Fruit fly (Drosophila melanogaster): ENCODE results near the gene CG12984.
A peak's percentile ranks its signal among the peaks of the same experiment; 100 is the strongest.

The CG12984 gene

DNA sequence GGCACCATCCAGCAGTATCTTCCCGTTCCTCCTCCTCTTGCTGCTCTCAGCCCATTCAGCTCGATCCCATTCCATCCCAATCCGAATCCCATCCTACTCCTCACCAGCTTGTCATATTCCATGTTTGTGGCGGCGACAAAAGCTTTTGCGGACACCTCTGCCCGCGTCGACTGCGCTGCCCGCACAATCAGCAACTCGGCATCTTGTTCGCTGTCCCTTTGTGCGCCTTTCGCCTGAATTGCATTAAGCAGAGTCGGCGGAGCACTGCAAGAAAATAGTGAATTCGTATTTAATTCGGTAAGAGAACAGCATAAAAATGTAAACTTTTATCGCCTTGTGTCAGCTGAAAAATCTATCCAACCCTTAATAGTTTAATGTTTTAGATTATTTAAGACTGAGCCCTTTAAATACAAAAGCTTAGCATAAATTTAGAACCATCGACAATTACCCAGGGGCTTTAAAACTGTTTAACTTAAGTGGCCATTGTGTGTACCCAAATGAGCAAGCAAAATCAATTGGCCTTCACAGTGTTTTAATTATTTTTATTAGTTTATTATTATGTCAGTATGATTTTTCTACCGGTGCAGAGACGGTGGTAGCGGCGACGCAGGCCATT, 40.8 kb upstream of the CG12984 start (continued):
- TF ChIP-seq vvl (GFP tag; IDR thresholded peaks at IDR 0.05): peak; percentile 13; the same call in 1 of the 2 replicates
- no peak for TF ChIP-seq CG33213 (GFP tag; optimal IDR thresholded peaks at IDR 0.05)
- TF ChIP-seq da (GFP tag; optimal IDR thresholded peaks at IDR 0.05): no peak
- peak; percentile 37; the same call in 1 of the 2 replicates for TF ChIP-seq Xrp1 (GFP tag; IDR thresholded peaks at IDR 0.05)
- TF ChIP-seq CG18262 (tag; optimal IDR thresholded peaks at IDR 0.05): peak; percentile 50
- no peak for TF ChIP-seq knrl (GFP tag; IDR thresholded peaks at IDR 0.05; ENCODE audit: partially characterized antibody)
- peak; percentile 7 for TF ChIP-seq ATbp (GFP tag; optimal IDR thresholded peaks at IDR 0.05)
- TF ChIP-seq CG9609 (GFP tag; optimal IDR thresholded peaks at IDR 0.05): no peak
- no peak for TF ChIP-seq amos (GFP tag; IDR thresholded peaks at IDR 0.05; ENCODE audit: partially characterized antibody)
- TF ChIP-seq ase (GFP tag; IDR thresholded peaks at IDR 0.05): no peak
- peak; percentile 10 for TF ChIP-seq CG12391 (tag; optimal IDR thresholded peaks at IDR 0.05)
- TF ChIP-seq CG4820 (GFP tag; optimal IDR thresholded peaks at IDR 0.05): no peak
- TF ChIP-seq Oli (tag; optimal IDR thresholded peaks at IDR 0.05): peak; percentile 28
- TF ChIP-seq NC2β (GFP tag; optimal IDR thresholded peaks at IDR 0.05): no peak
- TF ChIP-seq CG31441 (GFP tag; IDR thresholded peaks at IDR 0.05): 0 out of 2 replicates have a peak, but pooled peaks have one; percentile 26
- TF ChIP-seq ranshi (GFP tag; IDR thresholded peaks at IDR 0.05): no peak
- peak; percentile 51 for TF ChIP-seq nmo (GFP tag; optimal IDR thresholded peaks at IDR 0.05)
- peak; percentile 22 for TF ChIP-seq Sox100B (GFP tag; optimal IDR thresholded peaks at IDR 0.05)
- peak; percentile 45 to 94 for TF ChIP-seq bsh (GFP tag; optimal IDR thresholded peaks at IDR 0.05)
- peak; percentile 54 for TF ChIP-seq phol (tag; optimal IDR thresholded peaks at IDR 0.05)
- peak; percentile 69 for TF ChIP-seq Drgx (GFP tag; IDR thresholded peaks at IDR 0.05)
- TF ChIP-seq Ets65A (GFP tag): peak; percentile 40
- TF ChIP-seq Hr51 (GFP tag; optimal IDR thresholded peaks at IDR 0.05): peak in 1 of 2 experiments; percentile 20
- TF ChIP-seq CG8388 (GFP tag; optimal IDR thresholded peaks at IDR 0.05): peak; percentile 13
- TF ChIP-seq CG9215 (GFP tag; IDR thresholded peaks at IDR 0.05): no peak
- no peak for TF ChIP-seq Bteb2 (GFP tag; optimal IDR thresholded peaks at IDR 0.05)
- TF ChIP-seq CG14710 (tag; optimal IDR thresholded peaks at IDR 0.05): peak; percentile 26
- no peak for TF ChIP-seq Mad (GFP tag; optimal IDR thresholded peaks at IDR 0.05)
- no peak for TF ChIP-seq CG7271 (tag; optimal IDR thresholded peaks at IDR 0.05)
- peak; percentile 54 for TF ChIP-seq corto (GFP tag; optimal IDR thresholded peaks at IDR 0.05)
- TF ChIP-seq grau (tag; optimal IDR thresholded peaks at IDR 0.05): peak; percentile 8
- peak; percentile 54 for TF ChIP-seq CG10979 (tag; optimal IDR thresholded peaks at IDR 0.05)
- TF ChIP-seq CG12942 (GFP tag; optimal IDR thresholded peaks at IDR 0.05): no peak
- TF ChIP-seq Hey (tag; optimal IDR thresholded peaks at IDR 0.05): no peak
- TF ChIP-seq unpg (GFP tag; optimal IDR thresholded peaks at IDR 0.05): no peak
- no peak for TF ChIP-seq Jarid2 (GFP tag; optimal IDR thresholded peaks at IDR 0.05)
- no peak for TF ChIP-seq CG8765 (GFP tag; IDR thresholded peaks at IDR 0.05)
- TF ChIP-seq lbe (GFP tag; optimal IDR thresholded peaks at IDR 0.05): peak; percentile 19
- peak; percentile 2 for TF ChIP-seq oc (tag; optimal IDR thresholded peaks at IDR 0.05)
- peak; percentile 52 for TF ChIP-seq sens (GFP tag)
- peak; percentile 34 for TF ChIP-seq Ssrp (tag; optimal IDR thresholded peaks at IDR 0.05)
- peak; percentile 31; the same call in 1 of the 2 replicates for TF ChIP-seq CG17328 (GFP tag; IDR thresholded peaks at IDR 0.05)
- TF ChIP-seq CG15696 (tag; optimal IDR thresholded peaks at IDR 0.05): no peak
- no peak for TF ChIP-seq CG11560 (tag; IDR thresholded peaks at IDR 0.05)
- no peak for TF ChIP-seq ttk (GFP tag; IDR thresholded peaks at IDR 0.05)
- no peak for TF ChIP-seq Deaf1 (tag; optimal IDR thresholded peaks at IDR 0.05)
- peak; percentile 16 for TF ChIP-seq trem (tag; optimal IDR thresholded peaks at IDR 0.05)
- TF ChIP-seq CG2712 (tag; optimal IDR thresholded peaks at IDR 0.05): peak; percentile 53
- peak; percentile 15 for TF ChIP-seq CG6254 (GFP tag; optimal IDR thresholded peaks at IDR 0.05)
